Worm (Caenorhabditis elegans) whole organism, mixed stage, embryonic: Measurements from ENCODE around the gene Y47D3A.32.

Source experiments
- lsy-2 ChIP-seq: fragments of 150-350 bp; optimal IDR thresholded peaks from 2 replicates; lab custom pipeline; 2014; ENCODE audit warnings: missing biosample characterization, missing genetic modification characterization
- pha-4 ChIP-seq: fragments of 150-350 bp; optimal IDR thresholded peaks from 2 replicates; lab custom pipeline; 2018; ENCODE audit warnings: missing biosample characterization, missing genetic modification reagents, missing genetic modification characterization
- unc-62 ChIP-seq: fragments of 150-350 bp; optimal IDR thresholded peaks from 2 replicates; lab custom pipeline; 2014; ENCODE audit warnings: missing biosample characterization, missing genetic modification reagents, missing genetic modification characterization

- TF ChIP-seq lsy-2 (no peak), pha-4 (no peak), unc-62 (GFP tag; lab: Kevin White, UChicago) (no peak)
Measured at ce11 chrIII:11283648-11284047, 31.5 kb downstream of the Y47D3A.32 start.
